Worm (Caenorhabditis elegans) whole organism, young adult: ENCODE data around the gene sfxn-5.

Experiments
- B0035.1 ChIP-seq: sonication (generic microtip); optimal IDR thresholded peaks from 2 replicates; lab custom pipeline; 2016; ENCODE audit warnings: missing genetic modification characterization, mild to moderate bottlenecking, missing compliant biosample characterization, missing genotype, missing genetic modification reagents
- B0261.1 ChIP-seq: sonication (generic microtip); optimal IDR thresholded peaks from 2 replicates; lab custom pipeline; 2016; ENCODE audit warnings: mild to moderate bottlenecking, missing genetic modification characterization, moderate library complexity, missing compliant biosample characterization
- D2030.7 ChIP-seq: fragments of 200-800 bp; sonication (Bioruptor generic); IDR thresholded peaks from 2 replicates; pipeline ENCODE4 v1.3.6; 2022; ENCODE audit warnings: missing genetic modification reagents, missing genetic modification characterization, missing compliant biosample characterization
- F22D6.2 ChIP-seq: sonication (generic microtip); optimal IDR thresholded peaks from 2 replicates; lab custom pipeline; 2016; ENCODE audit warnings: mild to moderate bottlenecking, missing genetic modification characterization, missing compliant biosample characterization
- F33H1.4 ChIP-seq: fragments of 200-800 bp; sonication (Bioruptor generic); IDR thresholded peaks from 2 replicates; pipeline ENCODE4 v1.3.6; 2022; ENCODE audit warnings: missing genetic modification reagents, missing genetic modification characterization, missing compliant biosample characterization
- F37B4.10 ChIP-seq: fragments of 200-800 bp; sonication (Bioruptor generic); IDR thresholded peaks from 2 replicates; pipeline ENCODE4 v1.3.6; 2022; ENCODE audit warnings: missing genetic modification characterization, missing compliant biosample characterization
- F52B5.7 ChIP-seq: sonication (generic microtip); optimal IDR thresholded peaks from 2 replicates; lab custom pipeline; 2016; ENCODE audit warnings: mild to moderate bottlenecking, missing genetic modification characterization, missing compliant biosample characterization
- F57C9.4 ChIP-seq: sonication (generic microtip); optimal IDR thresholded peaks from 2 replicates; lab custom pipeline; 2017; ENCODE audit warnings: mild to moderate bottlenecking, missing genetic modification characterization, missing compliant biosample characterization
- K11D2.4 ChIP-seq: fragments of 200-800 bp; sonication (Bioruptor generic); IDR thresholded peaks from 2 replicates; pipeline ENCODE4 v1.3.6; 2022; ENCODE audit warnings: missing genetic modification reagents, missing genetic modification characterization, missing compliant biosample characterization
- Y53G8AR.9 ChIP-seq: fragments of 200-800 bp; sonication (Bioruptor generic); conservative IDR thresholded peaks from 2 replicates; pipeline ENCODE4 v1.3.6; 2022; ENCODE audit warnings: missing genetic modification reagents, missing genetic modification characterization, missing compliant biosample characterization
- Y56A3A.18 ChIP-seq: fragments of 200-800 bp; sonication (Bioruptor generic); IDR thresholded peaks from 2 replicates; pipeline ENCODE4 v1.3.6; 2022; ENCODE audit warnings: missing genetic modification reagents, missing genetic modification characterization, missing compliant biosample characterization
- Y95B8A.8 ChIP-seq: fragments of 200-800 bp; sonication (Bioruptor generic); IDR thresholded peaks from 2 replicates; pipeline ENCODE4 v1.3.6; 2022; ENCODE audit warnings: missing genetic modification reagents, missing genetic modification characterization, missing compliant biosample characterization
- ceh-58 ChIP-seq: fragments of 200-800 bp; sonication (Bioruptor generic); IDR thresholded peaks from 2 replicates; pipeline ENCODE4 v1.3.6; 2022; ENCODE audit warnings: missing genetic modification characterization, missing compliant biosample characterization
- chd-7 ChIP-seq: sonication (generic microtip); optimal IDR thresholded peaks from 2 replicates; lab custom pipeline; 2016; ENCODE audit warnings: mild to moderate bottlenecking, missing genetic modification characterization, moderate library complexity, missing compliant biosample characterization
- dpl-1 ChIP-seq: fragments of 150-350 bp; optimal IDR thresholded peaks from 2 replicates; lab custom pipeline; 2014; ENCODE audit warnings: missing biosample characterization, missing genetic modification reagents, missing genetic modification characterization
- egl-44 ChIP-seq: fragments of 200-800 bp; sonication (Bioruptor generic); IDR thresholded peaks from 2 replicates; pipeline ENCODE4 v1.3.6; 2022; ENCODE audit warnings: missing genetic modification reagents, missing genetic modification characterization, missing compliant biosample characterization
- egrh-3 ChIP-seq: fragments of 200-800 bp; sonication (Bioruptor generic); IDR thresholded peaks from 2 replicates; pipeline ENCODE4 v1.3.6; 2022; ENCODE audit warnings: missing genetic modification reagents, missing genetic modification characterization, missing compliant biosample characterization
- gei-17 ChIP-seq: fragments of 200-800 bp; sonication (Bioruptor generic); optimal IDR thresholded peaks from 2 replicates; lab custom pipeline; 2018; ENCODE audit warnings: mild to moderate bottlenecking, missing genetic modification characterization, missing compliant biosample characterization
- him-1 ChIP-seq: sonication (generic microtip); optimal IDR thresholded peaks from 2 replicates; lab custom pipeline; 2016; ENCODE audit warnings: missing genotype, missing genetic modification reagents, missing genetic modification characterization, missing compliant biosample characterization
- hlh-26 ChIP-seq: fragments of 200-800 bp; sonication (Bioruptor generic); conservative IDR thresholded peaks from 2 replicates; pipeline ENCODE4 v1.3.6; 2022; ENCODE audit warnings: missing genetic modification reagents, missing genetic modification characterization, missing compliant biosample characterization
- hmg-1.2 ChIP-seq: fragments of 200-800 bp; sonication (Bioruptor generic); IDR thresholded peaks from 2 replicates; pipeline ENCODE4 v1.3.6; 2022; ENCODE audit warnings: missing genetic modification reagents, missing genetic modification characterization, missing compliant biosample characterization
- hsf-1 ChIP-seq: fragments of 200-800 bp; sonication (Bioruptor generic); IDR thresholded peaks from 2 replicates; pipeline ENCODE4 v1.3.6; 2022; ENCODE audit warnings: missing genetic modification reagents, missing genetic modification characterization, missing compliant biosample characterization
- lin-35 ChIP-seq, 3 experiments: fragments of 150-350 bp in 2 of 3; sonication (generic microtip) in 1 of 3; optimal IDR thresholded peaks; 2 replicates each; lab custom pipeline; 2014 to 2018; ENCODE audit warnings: missing biosample characterization in 3 of 3, missing genetic modification characterization in 3 of 3, missing genetic modification reagents in 3 of 3
- lin-40 ChIP-seq: sonication (generic microtip); optimal IDR thresholded peaks from 2 replicates; lab custom pipeline; 2016; ENCODE audit warnings: missing genetic modification characterization, mild to moderate bottlenecking, missing compliant biosample characterization, missing genotype, missing genetic modification reagents
- lsy-27 ChIP-seq: sonication (generic microtip); optimal IDR thresholded peaks from 2 replicates; lab custom pipeline; 2017; ENCODE audit warnings: missing genetic modification characterization, mild to moderate bottlenecking, missing compliant biosample characterization, antibody characterized with exemption, missing genotype, borderline replicate concordance; ENCODE audit not compliant: insufficient read depth
- mcd-1 ChIP-seq: fragments of 200-800 bp; sonication (Bioruptor generic); IDR thresholded peaks from 2 replicates; pipeline ENCODE4 v1.3.6; 2022; ENCODE audit warnings: missing genetic modification reagents, missing genetic modification characterization, missing compliant biosample characterization
- mxl-1 ChIP-seq: sonication (generic microtip); optimal IDR thresholded peaks from 2 replicates; lab custom pipeline; 2016; ENCODE audit warnings: missing genetic modification characterization, missing compliant biosample characterization
- nfyb-1 ChIP-seq: fragments of 200-800 bp; sonication (Bioruptor generic); IDR thresholded peaks from 2 replicates; pipeline ENCODE4 v1.3.6; 2022; ENCODE audit warnings: missing genetic modification reagents, missing genetic modification characterization, missing compliant biosample characterization
- nhr-179 ChIP-seq: sonication (generic microtip); optimal IDR thresholded peaks from 2 replicates; lab custom pipeline; 2016; ENCODE audit warnings: mild to moderate bottlenecking, missing genetic modification characterization, missing compliant biosample characterization
- nhr-27 ChIP-seq: fragments of 200-800 bp; sonication (Bioruptor generic); optimal IDR thresholded peaks from 2 replicates; lab custom pipeline; 2018; ENCODE audit warnings: mild to moderate bottlenecking, missing genetic modification characterization, moderate library complexity, missing compliant biosample characterization
- pbrm-1 ChIP-seq: fragments of 200-800 bp; sonication (Bioruptor generic); IDR thresholded peaks from 2 replicates; pipeline ENCODE4 v1.3.6; 2022; ENCODE audit warnings: missing genetic modification reagents, missing genetic modification characterization, missing compliant biosample characterization
- pha-4 ChIP-seq: fragments of 150-350 bp; sonication (generic microtip); optimal IDR thresholded peaks from 2 replicates; lab custom pipeline; 2014; ENCODE audit warnings: missing biosample characterization, missing genetic modification reagents, missing genetic modification characterization
- rec-8 ChIP-seq, 2 experiments: sonication (generic microtip); optimal IDR thresholded peaks; 2 replicates each; lab custom pipeline; 2016; ENCODE audit warnings: mild to moderate bottlenecking in 2 of 2, missing genetic modification characterization in 2 of 2, missing genetic modification reagents in 2 of 2, missing genotype in 2 of 2, missing biosample characterization in 1 of 2, missing compliant biosample characterization in 1 of 2, moderate library complexity in 1 of 2
- repo-1 ChIP-seq: sonication (generic microtip); optimal IDR thresholded peaks from 2 replicates; lab custom pipeline; 2017; ENCODE audit warnings: mild to moderate bottlenecking, missing genetic modification characterization, missing compliant biosample characterization
- sdz-38 ChIP-seq: sonication (generic microtip); optimal IDR thresholded peaks from 2 replicates; lab custom pipeline; 2016; ENCODE audit warnings: missing genotype, missing genetic modification characterization, missing compliant biosample characterization
- sea-2 ChIP-seq: fragments of 200-800 bp; sonication (Bioruptor generic); IDR thresholded peaks from 2 replicates; pipeline ENCODE4 v1.3.6; 2022; ENCODE audit warnings: missing genetic modification characterization, missing compliant biosample characterization
- snpc-1.1 ChIP-seq: sonication (generic microtip); optimal IDR thresholded peaks from 2 replicates; lab custom pipeline; 2017; ENCODE audit warnings: missing genetic modification characterization, mild to moderate bottlenecking, missing compliant biosample characterization, antibody characterized with exemption, moderate library complexity, missing genotype, missing genetic modification reagents; ENCODE audit not compliant: insufficient read depth
- snpc-1.3 ChIP-seq: sonication (generic microtip); optimal IDR thresholded peaks from 2 replicates; lab custom pipeline; 2017; ENCODE audit warnings: missing genetic modification characterization, mild to moderate bottlenecking, missing compliant biosample characterization, antibody characterized with exemption, moderate library complexity, missing genotype, missing genetic modification reagents; ENCODE audit not compliant: insufficient read depth
- snpc-3.4 ChIP-seq: sonication (generic microtip); optimal IDR thresholded peaks from 2 replicates; lab custom pipeline; 2017; ENCODE audit warnings: missing genetic modification characterization, mild to moderate bottlenecking, missing compliant biosample characterization, antibody characterized with exemption, moderate library complexity, missing genotype, missing genetic modification reagents
- sptf-2 ChIP-seq: fragments of 200-800 bp; sonication (Bioruptor generic); optimal IDR thresholded peaks from 2 replicates; lab custom pipeline; 2018; ENCODE audit warnings: mild to moderate bottlenecking, missing genetic modification characterization, missing compliant biosample characterization
- unc-62 ChIP-seq: fragments of 150-350 bp; optimal IDR thresholded peaks from 2 replicates; lab custom pipeline; 2014; ENCODE audit warnings: missing biosample characterization, missing genetic modification reagents, missing genetic modification characterization
- xnd-1 ChIP-seq: sonication (generic microtip); optimal IDR thresholded peaks from 2 replicates; lab custom pipeline; 2016; ENCODE audit warnings: missing genotype, missing genetic modification reagents, missing genetic modification characterization, missing compliant biosample characterization
- zim-3 ChIP-seq: sonication (generic microtip); optimal IDR thresholded peaks from 2 replicates; lab custom pipeline; 2017; ENCODE audit warnings: mild to moderate bottlenecking, missing genetic modification characterization, moderate library complexity, missing compliant biosample characterization
- ztf-18 ChIP-seq: sonication (generic microtip); optimal IDR thresholded peaks from 2 replicates; lab custom pipeline; 2016; ENCODE audit warnings: missing genotype, mild to moderate bottlenecking, missing genetic modification characterization, missing compliant biosample characterization
- ztf-25 ChIP-seq: fragments of 200-800 bp; sonication (Bioruptor generic); IDR thresholded peaks from 2 replicates; pipeline ENCODE4 v1.3.6; 2022; ENCODE audit warnings: missing genetic modification reagents, missing genetic modification characterization, missing compliant biosample characterization
- ztf-6 ChIP-seq: fragments of 200-800 bp; sonication (Bioruptor generic); IDR thresholded peaks from 2 replicates; pipeline ENCODE4 v1.3.6; 2022; ENCODE audit warnings: missing genetic modification reagents, missing genetic modification characterization, missing compliant biosample characterization

The sfxn-5 gene

DNA sequence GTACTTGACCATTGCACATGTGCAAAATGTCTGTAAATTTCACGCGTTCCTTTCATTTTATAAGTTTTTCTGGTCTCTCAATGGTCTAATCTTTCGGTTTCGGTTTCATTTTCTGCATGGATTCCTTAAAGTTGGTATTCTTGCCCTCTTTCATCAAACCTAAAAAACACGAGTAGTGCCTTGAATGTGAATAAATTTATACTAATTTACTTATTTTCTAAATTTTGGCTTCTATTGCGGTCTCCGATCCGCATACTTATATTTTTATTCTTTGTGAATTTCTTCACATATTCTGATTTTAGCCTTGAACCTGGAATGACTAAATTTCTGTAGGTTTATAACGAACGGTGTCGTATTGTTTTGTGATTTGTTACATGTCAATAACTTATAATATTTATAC is 38.9 kb downstream of the sfxn-5 start, which contains the start of gene pdha-1 (continued):
- TF ChIP-seq egl-44 (GFP tag; lab: Robert Waterston, UW) = no peak
- no peak for TF ChIP-seq snpc-1.1 (tag; lab: Kevin White, UChicago)
- TF ChIP-seq hmg-1.2 (GFP tag; lab: Robert Waterston, UW) = no peak
- TF ChIP-seq hsf-1 (GFP tag; lab: Robert Waterston, UW) = peak; percentile 62
- TF ChIP-seq Y95B8A.8 (GFP tag; lab: Robert Waterston, UW) = no peak
- TF ChIP-seq F33H1.4 (GFP tag; lab: Robert Waterston, UW) = no peak
- TF ChIP-seq pbrm-1 (GFP tag; lab: Robert Waterston, UW) = no peak
- TF ChIP-seq, all 124 proteins: peak for 5

DNA sequence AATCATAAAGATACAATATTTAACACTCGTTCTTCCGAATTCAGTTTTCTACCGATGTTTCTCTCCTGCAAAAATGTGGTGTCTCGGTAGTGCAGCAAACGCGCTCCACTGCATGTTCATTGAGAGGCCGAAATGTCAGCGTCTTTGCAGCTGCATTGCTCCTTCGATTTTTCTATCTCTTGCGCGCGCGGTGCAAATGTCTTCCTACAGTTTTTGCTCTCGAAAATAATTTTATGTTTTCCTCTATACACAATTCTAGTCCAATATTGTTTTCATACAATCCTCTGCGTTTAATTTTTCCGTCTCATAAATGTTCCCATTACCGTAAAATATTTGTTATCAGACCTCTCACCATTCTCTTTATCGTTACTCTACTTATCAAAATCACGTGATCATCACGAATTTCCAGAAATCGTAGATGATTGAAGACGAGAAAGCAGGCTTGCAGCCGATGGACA is 42.5 kb downstream of the sfxn-5 start, which contains the start of gene ufd-2:
Gene ufd-2, plus strand, starts transcription at position 408 of the 458 bp plus-strand sequence.
- TF ChIP-seq ztf-18 (tag; lab: Kevin White, UChicago) = peak; percentile 80
- no peak for TF ChIP-seq F22D6.2 (tag; lab: Kevin White, UChicago)
- no peak for TF ChIP-seq snpc-3.4 (tag; lab: Kevin White, UChicago)
- no peak for TF ChIP-seq lsy-27 (tag; lab: Kevin White, UChicago)
- TF ChIP-seq F52B5.7 (tag; lab: Kevin White, UChicago) = no peak
- peak; percentile 44 for TF ChIP-seq lin-40 (tag; lab: Kevin White, UChicago)
- TF ChIP-seq xnd-1 (tag; lab: Kevin White, UChicago) = peak; percentile 22
- no peak for TF ChIP-seq ztf-25 (GFP tag; lab: Robert Waterston, UW)
- peak in 1 of 3 experiments; percentile 31 for TF ChIP-seq lin-35 (GFP tag; optimal IDR thresholded peaks at IDR 0.05; lab: Kevin White, UChicago)
- no peak for TF ChIP-seq F37B4.10 (GFP tag; lab: Robert Waterston, UW)
- TF ChIP-seq F57C9.4 (tag; lab: Kevin White, UChicago) = no peak
- no peak for TF ChIP-seq hlh-26
- TF ChIP-seq ceh-58 (GFP tag; lab: Robert Waterston, UW) = no peak
- no peak for TF ChIP-seq nhr-179 (tag; lab: Kevin White, UChicago)
- no peak for TF ChIP-seq him-1 (tag; lab: Kevin White, UChicago)
- no peak for TF ChIP-seq sdz-38 (tag; lab: Kevin White, UChicago)
- no peak for TF ChIP-seq repo-1
- TF ChIP-seq sea-2 (GFP tag; lab: Robert Waterston, UW) = no peak
- no peak for TF ChIP-seq Y56A3A.18 (GFP tag; lab: Robert Waterston, UW)
- 0 out of 2 replicates have a peak, but pooled peaks have one; percentile 28 for TF ChIP-seq hsf-1 (GFP tag; lab: Robert Waterston, UW)
- no peak for TF ChIP-seq chd-7 (tag; lab: Kevin White, UChicago)
- no peak for TF ChIP-seq snpc-1.3 (tag; lab: Kevin White, UChicago)
- TF ChIP-seq pha-4 (tag; lab: Kevin White, UChicago) = no peak
- no peak for TF ChIP-seq nfyb-1 (GFP tag; lab: Robert Waterston, UW)
- TF ChIP-seq unc-62 (GFP tag; lab: Kevin White, UChicago) = no peak
- no peak for TF ChIP-seq sptf-2 (GFP tag; lab: Kevin White, UChicago)
- TF ChIP-seq pbrm-1 (GFP tag; lab: Robert Waterston, UW) = no peak
- TF ChIP-seq gei-17 = no peak
- TF ChIP-seq K11D2.4 = no peak
- no peak for TF ChIP-seq B0261.1
- peak; percentile 64 for TF ChIP-seq egrh-3 (GFP tag; lab: Robert Waterston, UW)
- TF ChIP-seq mcd-1 (GFP tag; lab: Robert Waterston, UW) = peak; percentile 94
- no peak for TF ChIP-seq B0035.1 (tag; lab: Kevin White, UChicago)
- TF ChIP-seq rec-8 (tag; optimal IDR thresholded peaks at IDR 0.05; lab: Kevin White, UChicago) = no peak
- TF ChIP-seq D2030.7 (GFP tag; lab: Robert Waterston, UW) = peak; percentile 77
- no peak for TF ChIP-seq ztf-6 (GFP tag; lab: Robert Waterston, UW)
- no peak for TF ChIP-seq nhr-27 (tag; lab: Kevin White, UChicago)
- TF ChIP-seq zim-3 (tag; lab: Kevin White, UChicago) = no peak
- no peak for TF ChIP-seq mxl-1
- TF ChIP-seq dpl-1 (GFP tag; lab: Kevin White, UChicago) = peak; percentile 48
- TF ChIP-seq Y53G8AR.9 = no peak
